Worm (Caenorhabditis elegans): ENCODE measurements around the gene tnt-4.

tnt-4 gene

DNA sequence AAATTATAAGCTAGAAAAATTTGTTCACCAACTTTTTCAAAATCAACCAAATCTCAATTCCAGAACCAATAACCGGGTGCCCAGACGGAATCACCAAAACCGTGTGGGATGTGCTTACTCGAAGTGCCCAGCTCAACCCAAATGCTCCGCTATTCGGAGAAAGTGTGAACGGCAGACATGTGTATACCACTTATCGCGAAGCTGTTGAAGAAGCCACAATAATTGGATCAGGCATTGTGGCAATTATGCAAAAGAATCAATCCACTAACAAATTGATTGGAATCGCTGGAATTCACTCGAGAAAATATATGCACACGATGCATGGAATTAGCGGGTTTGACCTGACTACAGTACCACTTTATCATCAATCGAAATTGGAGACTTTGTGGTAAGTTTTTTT lies 23.0 kb downstream of the tnt-4 start:
- no peak for TF ChIP-seq nhr-11 (tag; optimal IDR thresholded peaks at IDR 0.05)
- TF ChIP-seq unc-62 (GFP tag; optimal IDR thresholded peaks at IDR 0.05 in 1 of 2) = peak in 1 of 2 experiments; percentile 95
- TF ChIP-seq unc-62 (tag; optimal IDR thresholded peaks at IDR 0.05) = no peak
- no peak for TF ChIP-seq hlh-11 (tag; optimal IDR thresholded peaks at IDR 0.05)
- TF ChIP-seq R02D3.7 (tag; optimal IDR thresholded peaks at IDR 0.05) = no peak

DNA sequence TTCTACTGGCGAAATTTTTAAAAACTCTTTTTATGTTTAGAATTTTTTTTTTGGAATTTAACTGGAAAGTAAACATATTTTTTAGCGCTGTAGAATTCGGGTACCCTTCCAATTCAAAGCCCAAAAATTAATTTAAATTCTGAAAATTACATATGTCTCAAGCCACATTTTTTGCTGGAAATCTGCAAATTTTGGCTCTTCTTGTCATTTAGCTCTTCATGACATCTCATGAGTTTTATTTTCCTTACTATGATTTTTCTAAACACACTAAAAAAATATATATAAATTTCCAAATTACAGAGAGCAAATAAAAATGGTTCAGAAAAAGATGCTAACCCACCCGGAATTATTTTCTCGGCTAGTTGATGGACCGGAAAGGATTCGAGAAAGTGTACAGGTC lies 23.5 kb downstream of the tnt-4 start, which contains the start of gene acs-3:
TSS of gene acs-3 (plus strand) at position 301 of the 400 bp plus-strand sequence.
- TF ChIP-seq unc-62 (GFP tag; optimal IDR thresholded peaks at IDR 0.05 in 1 of 2) = peak in 1 of 2 experiments; percentile 41
- no peak for TF ChIP-seq unc-62 (tag; optimal IDR thresholded peaks at IDR 0.05)
- TF ChIP-seq duxl-1 (tag; optimal IDR thresholded peaks at IDR 0.05; ENCODE audit: poor library complexity) = no peak

DNA sequence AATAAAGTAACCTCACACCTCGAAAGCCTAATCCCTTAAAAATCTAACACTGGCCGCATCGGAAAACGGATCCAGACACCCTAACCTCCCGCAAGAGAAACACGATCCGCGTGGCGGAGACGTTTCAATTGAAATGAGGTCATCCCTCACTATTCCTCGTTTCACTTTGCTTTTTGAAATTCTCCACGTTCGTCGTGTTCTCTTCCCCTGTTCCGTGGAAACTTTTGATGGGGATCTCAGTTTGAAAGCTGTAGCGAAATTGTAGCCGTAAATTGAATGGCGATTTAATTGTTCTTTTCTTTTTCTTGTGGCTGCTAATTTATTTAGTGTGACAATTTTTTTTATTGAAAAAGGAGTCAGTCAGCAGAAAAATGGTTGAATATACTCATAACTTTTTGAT lies 23.9 kb downstream of the tnt-4 start:
- TF ChIP-seq nhr-11 (tag; optimal IDR thresholded peaks at IDR 0.05) (no peak), aha-1 (tag) (peak; percentile 59)

DNA sequence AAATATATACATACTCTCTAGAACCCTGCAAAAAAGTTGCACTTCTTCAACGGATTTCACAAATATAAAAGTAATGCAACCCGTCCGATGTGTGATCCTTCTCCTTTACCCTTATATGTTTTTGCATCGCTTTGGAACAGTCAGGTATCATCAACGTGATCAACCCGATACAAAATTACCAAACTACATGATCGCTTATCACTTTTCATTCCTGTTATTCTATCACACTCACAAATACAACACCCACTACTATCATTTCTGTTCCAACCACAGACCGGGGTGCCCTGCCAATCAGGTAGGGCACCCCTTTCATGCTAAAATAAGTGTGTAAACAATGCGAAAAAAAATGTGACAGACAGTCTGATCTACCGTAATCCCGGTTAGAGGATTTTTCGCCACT lies 25.8 kb downstream of the tnt-4 start:
- TF ChIP-seq ama-1 (optimal IDR thresholded peaks at IDR 0.05) = no peak
- peak; percentile 11 for TF ChIP-seq nhr-28 (tag; optimal IDR thresholded peaks at IDR 0.05)
- peak; percentile 39 for TF ChIP-seq nhr-76 (tag; optimal IDR thresholded peaks at IDR 0.05)
- TF ChIP-seq pqm-1 (tag; optimal IDR thresholded peaks at IDR 0.05) = no peak
- no peak for TF ChIP-seq nhr-42 (GFP tag; IDR thresholded peaks at IDR 0.05)
- no peak for TF ChIP-seq Y105C5A.15 (GFP tag; IDR thresholded peaks at IDR 0.05)
- no peak for TF ChIP-seq ztf-11 (tag; optimal IDR thresholded peaks at IDR 0.05)
- TF ChIP-seq dmd-6 (GFP tag; IDR thresholded peaks at IDR 0.05) = peak; percentile 37; the same call in 1 of the 2 replicates
- peak; percentile 49 for TF ChIP-seq aha-1 (tag)
- no peak for TF ChIP-seq nhr-102 (tag; optimal IDR thresholded peaks at IDR 0.05)
- no peak for TF ChIP-seq ceh-44 (GFP tag; IDR thresholded peaks at IDR 0.05)
- TF ChIP-seq madf-5 (GFP tag; IDR thresholded peaks at IDR 0.05) = no peak

DNA sequence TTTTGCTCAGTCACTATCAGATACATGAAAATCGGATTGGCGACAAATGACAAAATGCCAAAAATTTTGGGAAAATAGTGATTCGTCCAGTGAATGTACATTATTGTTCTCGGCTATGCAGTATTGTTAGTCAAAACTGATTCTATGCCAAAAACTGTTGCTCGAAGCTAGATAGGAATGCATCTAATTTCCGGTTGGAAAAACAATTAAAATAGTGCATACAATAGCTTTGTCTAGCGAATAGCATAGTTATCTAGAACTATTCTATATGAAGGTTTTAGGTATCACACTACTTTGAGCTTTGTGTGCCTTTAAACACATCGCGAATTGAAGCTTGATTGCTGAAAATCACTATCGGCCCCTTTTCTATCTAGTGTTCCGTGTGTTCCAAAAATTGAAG lies 27.9 kb downstream of the tnt-4 start, which contains the start of gene srj-15:
TSS of gene srj-15 (minus strand) at position 101 of the 400 bp plus-strand sequence.
- TF ChIP-seq tag-97 (GFP tag; IDR thresholded peaks at IDR 0.05) (no peak), mxl-3 (GFP tag; optimal IDR thresholded peaks at IDR 0.05) (no peak), lsy-2 (tag; optimal IDR thresholded peaks at IDR 0.05) (no peak), nhr-77 (tag; optimal IDR thresholded peaks at IDR 0.05) (no peak), F44E2.7 (GFP tag; IDR thresholded peaks at IDR 0.05) (no peak), ZK546.5 (tag; optimal IDR thresholded peaks at IDR 0.05) (no peak), F49E8.2 (tag; optimal IDR thresholded peaks at IDR 0.05; ENCODE audit: borderline replicate concordance) (no peak), spr-1 (tag; optimal IDR thresholded peaks at IDR 0.05) (no peak), duxl-1 (tag; optimal IDR thresholded peaks at IDR 0.05; ENCODE audit: poor library complexity) (no peak), lin-13 (GFP tag; optimal IDR thresholded peaks at IDR 0.05) (no peak), nhr-48 (tag; optimal IDR thresholded peaks at IDR 0.05) (no peak), zip-2 (tag; optimal IDR thresholded peaks at IDR 0.05) (no peak), dve-1 (tag; optimal IDR thresholded peaks at IDR 0.05; ENCODE audit: insufficient read depth) (no peak), spr-3 (GFP tag; optimal IDR thresholded peaks at IDR 0.05) (no peak)

DNA sequence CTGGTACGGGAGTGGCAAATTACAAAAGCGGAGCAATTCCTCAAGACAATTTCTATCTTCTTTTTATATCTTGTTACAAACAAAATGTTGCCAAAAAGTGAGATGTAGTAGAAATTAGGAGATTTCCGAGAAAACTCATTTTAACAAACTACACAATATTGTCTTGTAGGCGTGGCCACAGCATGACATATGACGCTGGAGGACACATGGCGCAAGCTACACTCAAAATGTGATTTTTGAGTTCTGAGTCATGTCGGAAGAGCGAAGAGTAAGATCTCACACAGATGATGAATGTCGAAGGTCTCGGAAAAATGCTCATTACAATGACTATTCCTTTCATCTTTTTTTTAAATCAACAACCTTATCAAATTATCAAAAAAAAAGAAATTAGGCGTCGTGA lies 31.3 kb downstream of the tnt-4 start, which contains the start of gene Y40B10B.1:
TSS of gene Y40B10B.1 (minus strand) at position 101 of the 400 bp plus-strand sequence.
- no peak for TF ChIP-seq php-3 (GFP tag; IDR thresholded peaks at IDR 0.05)
- TF ChIP-seq unc-62 (GFP tag; optimal IDR thresholded peaks at IDR 0.05 in 1 of 2) = peak in 1 of 2 experiments; percentile 21
- no peak for TF ChIP-seq unc-62 (tag; optimal IDR thresholded peaks at IDR 0.05)
